Fruit fly (Drosophila melanogaster) Kc167 (cell line): ENCODE data around the gene PH4alphaNE1.

Source experiments
- Sin3A ChIP-seq: fragments of >200 bp; optimal IDR thresholded peaks from 2 replicates; lab custom pipeline; 2018; ENCODE audit warnings: missing external identifiers
- psq ChIP-seq: fragments of >200 bp; optimal IDR thresholded peaks from 2 replicates; lab custom pipeline; 2017; ENCODE audit warnings: missing external identifiers
- ttk ChIP-seq: sonication (Bioruptor generic); optimal IDR thresholded peaks from 2 replicates; lab custom pipeline; 2017; ENCODE audit warnings: missing external identifiers

DNA sequence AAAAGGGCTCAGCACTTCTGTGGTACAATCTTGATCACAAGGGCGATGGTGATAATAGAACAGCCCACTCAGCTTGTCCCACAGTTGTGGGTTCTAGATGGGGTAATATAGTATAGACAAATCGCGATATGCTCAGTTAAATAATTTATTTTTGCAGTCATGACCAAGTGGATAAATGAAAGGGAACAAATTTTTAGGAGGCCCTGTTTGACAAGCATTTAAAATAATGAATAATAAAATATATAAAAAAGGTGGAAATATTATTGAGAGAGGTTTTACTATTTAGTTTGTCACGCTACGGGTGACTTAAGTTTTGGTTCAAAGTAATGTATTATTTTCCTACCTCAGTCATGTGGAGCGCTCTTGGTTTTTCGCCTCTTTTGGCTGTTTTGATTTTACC lies 7.6 kb upstream of the PH4alphaNE1 start, which contains the start of gene CG34041:
- no peak for TF ChIP-seq psq (lab: Kevin White, UChicago)
- TF ChIP-seq ttk = no peak
- no peak for TF ChIP-seq Sin3A (lab: Kevin White, UChicago)
